ENCODE assay signal across 1 fruit fly cellular context in genomic region chr3L:5152354-5152806, dm6.
TF ChIP-seq lines count a peak whose summit lies in the region.

Gene Gen, minus strand, starts transcription at chr3L:5152376.
Gene Srp54k, plus strand, starts transcription at chr3L:5152678.

TF ChIP-seq in whole organism, embryonic, 481 proteins besides CTCF, POLR2A, EP300 and RAD21 (continued from another document and continues in another):
- peak; percentile 48 for TF ChIP-seq bcd (GFP tag; optimal IDR thresholded peaks at IDR 0.05; lab: Kevin White, UChicago)
- peak; percentile 56 for TF ChIP-seq NC2β (GFP tag; optimal IDR thresholded peaks at IDR 0.05; lab: Kevin White, UChicago)
- TF ChIP-seq CG1603 (tag; optimal IDR thresholded peaks at IDR 0.05; lab: Kevin White, UChicago), result no peak
- TF ChIP-seq CG14050 (GFP tag; IDR thresholded peaks at IDR 0.05; lab: Robert Waterston, UW), result no peak
- TF ChIP-seq CG13287 (GFP tag; IDR thresholded peaks at IDR 0.05; lab: Robert Waterston, UW; ENCODE audit: partially characterized antibody), result peak; percentile 44; the same call in 1 of the 2 replicates
- no peak for TF ChIP-seq ro (GFP tag; IDR thresholded peaks at IDR 0.05; lab: Robert Waterston, UW)
- no peak for TF ChIP-seq CG3995 (GFP tag; optimal IDR thresholded peaks at IDR 0.05; lab: Kevin White, UChicago)
- peak; percentile 12 for TF ChIP-seq Nf-YC (tag; optimal IDR thresholded peaks at IDR 0.05; lab: Kevin White, UChicago)
- TF ChIP-seq Bdp1 (GFP tag; optimal IDR thresholded peaks at IDR 0.05; lab: Kevin White, UChicago), result no peak
- no peak for TF ChIP-seq gcm (GFP tag; optimal IDR thresholded peaks at IDR 0.05; lab: Kevin White, UChicago)
- peak; percentile 79 for TF ChIP-seq ssp (GFP tag; IDR thresholded peaks at IDR 0.05; lab: Robert Waterston, UW)
- peak; percentile 46 for TF ChIP-seq B-H2 (GFP tag; optimal IDR thresholded peaks at IDR 0.05; lab: Kevin White, UChicago)
- no peak for TF ChIP-seq CG10321 (GFP tag; IDR thresholded peaks at IDR 0.05; lab: Robert Waterston, UW)
- TF ChIP-seq tll (GFP tag; optimal IDR thresholded peaks at IDR 0.05; lab: Kevin White, UChicago), result peak in 1 of 2 experiments; percentile 42
- peak; percentile 77 for TF ChIP-seq da (GFP tag; optimal IDR thresholded peaks at IDR 0.05; lab: Kevin White, UChicago)
- peak; percentile 60 for TF ChIP-seq CG9932 (GFP tag; IDR thresholded peaks at IDR 0.05; lab: Robert Waterston, UW)
- no peak for TF ChIP-seq tx (GFP tag; optimal IDR thresholded peaks at IDR 0.05; lab: Kevin White, UChicago)
- peak; percentile 74 for TF ChIP-seq nmo (GFP tag; optimal IDR thresholded peaks at IDR 0.05; lab: Kevin White, UChicago)
- TF ChIP-seq vvl (GFP tag; IDR thresholded peaks at IDR 0.05; lab: Robert Waterston, UW), result peak; percentile 31; the same call in 1 of the 2 replicates
- TF ChIP-seq disco-r (GFP tag; optimal IDR thresholded peaks at IDR 0.05; lab: Kevin White, UChicago), result no peak
- peak; percentile 21 for TF ChIP-seq HLHmδ (GFP tag; optimal IDR thresholded peaks at IDR 0.05; lab: Kevin White, UChicago)
- peak; percentile 45 to 46 for TF ChIP-seq dpn (GFP tag; optimal IDR thresholded peaks at IDR 0.05; lab: Kevin White, UChicago)
- TF ChIP-seq CG10959 (GFP tag; IDR thresholded peaks at IDR 0.05; lab: Robert Waterston, UW), result no peak
- TF ChIP-seq Dref (GFP tag; IDR thresholded peaks at IDR 0.05; lab: Robert Waterston, UW), result peak; percentile 85
- peak; percentile 34; the same call in 1 of the 2 replicates for TF ChIP-seq onecut (GFP tag; IDR thresholded peaks at IDR 0.05; lab: Robert Waterston, UW)
- TF ChIP-seq fd96Cb (tag; optimal IDR thresholded peaks at IDR 0.05; lab: Kevin White, UChicago), result no peak
- TF ChIP-seq CG16813 (GFP tag; IDR thresholded peaks at IDR 0.05; lab: Robert Waterston, UW; ENCODE audit: partially characterized antibody), result 0 out of 3 replicates have a peak, but pooled peaks have one; percentile 25
- TF ChIP-seq Mad (GFP tag; optimal IDR thresholded peaks at IDR 0.05; lab: Kevin White, UChicago), result peak; percentile 52
- TF ChIP-seq phol (tag; optimal IDR thresholded peaks at IDR 0.05; lab: Kevin White, UChicago), result peak; percentile 41
- no peak for TF ChIP-seq CG9797 (GFP tag; optimal IDR thresholded peaks at IDR 0.05; lab: Kevin White, UChicago)
- no peak for TF ChIP-seq bowl (GFP tag; IDR thresholded peaks at IDR 0.05; lab: Robert Waterston, UW)
- peak; percentile 25 for TF ChIP-seq Mes4 (GFP tag; optimal IDR thresholded peaks at IDR 0.05; lab: Kevin White, UChicago)
- no peak for TF ChIP-seq twi (tag; optimal IDR thresholded peaks at IDR 0.05; lab: Kevin White, UChicago)
- TF ChIP-seq CG34422 (GFP tag; IDR thresholded peaks at IDR 0.05; lab: Robert Waterston, UW), result peak; percentile 64; the same call in 2 of the 3 replicates
- TF ChIP-seq CG14441 (GFP tag; IDR thresholded peaks at IDR 0.05; lab: Robert Waterston, UW), result no peak
- no peak for TF ChIP-seq HHEX (GFP tag; optimal IDR thresholded peaks at IDR 0.05; lab: Kevin White, UChicago)
- TF ChIP-seq CG6791 (GFP tag; IDR thresholded peaks at IDR 0.05; lab: Robert Waterston, UW; ENCODE audit: partially characterized antibody), result no peak
- no peak for TF ChIP-seq gcm2 (GFP tag; optimal IDR thresholded peaks at IDR 0.05; lab: Kevin White, UChicago)
- TF ChIP-seq vnd (GFP tag; IDR thresholded peaks at IDR 0.05; lab: Robert Waterston, UW; ENCODE audit: partially characterized antibody), result no peak
- no peak for TF ChIP-seq CG9609 (GFP tag; optimal IDR thresholded peaks at IDR 0.05; lab: Kevin White, UChicago)
- TF ChIP-seq Camta (GFP tag; optimal IDR thresholded peaks at IDR 0.05; lab: Kevin White, UChicago), result no peak
- no peak for TF ChIP-seq Dfd (GFP tag; optimal IDR thresholded peaks at IDR 0.05; lab: Kevin White, UChicago)
- peak; percentile 34 for TF ChIP-seq CG15514 (GFP tag; optimal IDR thresholded peaks at IDR 0.05; lab: Kevin White, UChicago)
- no peak for TF ChIP-seq nerfin-2 (GFP tag; IDR thresholded peaks at IDR 0.05; lab: Robert Waterston, UW; ENCODE audit: partially characterized antibody)
- peak; percentile 51 for TF ChIP-seq dm (GFP tag; optimal IDR thresholded peaks at IDR 0.05; lab: Kevin White, UChicago)
- no peak for TF ChIP-seq CG4730 (GFP tag; IDR thresholded peaks at IDR 0.05; lab: Robert Waterston, UW)
- TF ChIP-seq CG4854 (GFP tag; optimal IDR thresholded peaks at IDR 0.05; lab: Kevin White, UChicago), result no peak
- TF ChIP-seq CG18476 (GFP tag; optimal IDR thresholded peaks at IDR 0.05; lab: Kevin White, UChicago), result no peak
- TF ChIP-seq Fer1 (GFP tag; optimal IDR thresholded peaks at IDR 0.05; lab: Kevin White, UChicago), result no peak
- TF ChIP-seq wor (GFP tag; IDR thresholded peaks at IDR 0.05; lab: Robert Waterston, UW), result no peak
- peak; percentile 48; the same call in 2 of the 4 replicates for TF ChIP-seq Dll (GFP tag; IDR thresholded peaks at IDR 0.05; lab: Robert Waterston, UW; ENCODE audit: partially characterized antibody)
- no peak for TF ChIP-seq CG8924 (tag; optimal IDR thresholded peaks at IDR 0.05; lab: Kevin White, UChicago)
- TF ChIP-seq CG6813 (GFP tag; optimal IDR thresholded peaks at IDR 0.05; lab: Kevin White, UChicago), result no peak
- peak; percentile 58 for TF ChIP-seq Hmr (GFP tag; optimal IDR thresholded peaks at IDR 0.05; lab: Kevin White, UChicago)
- no peak for TF ChIP-seq Blimp-1 (GFP tag; optimal IDR thresholded peaks at IDR 0.05; lab: Kevin White, UChicago)
- TF ChIP-seq Ssrp (tag; optimal IDR thresholded peaks at IDR 0.05; lab: Kevin White, UChicago), result peak; percentile 2
- peak; percentile 41 for TF ChIP-seq CG9727 (GFP tag; optimal IDR thresholded peaks at IDR 0.05; lab: Kevin White, UChicago)
- TF ChIP-seq zfh2 (GFP tag; optimal IDR thresholded peaks at IDR 0.05; lab: Kevin White, UChicago), result peak; percentile 40
- TF ChIP-seq CG8944 (GFP tag; optimal IDR thresholded peaks at IDR 0.05; lab: Kevin White, UChicago), result no peak
- TF ChIP-seq Aef1 (GFP tag; IDR thresholded peaks at IDR 0.05; lab: Robert Waterston, UW), result peak; percentile 22; the same call in 1 of the 3 replicates
- TF ChIP-seq CG2116 (GFP tag; optimal IDR thresholded peaks at IDR 0.05; lab: Kevin White, UChicago), result peak; percentile 35
- no peak for TF ChIP-seq lab (GFP tag; optimal IDR thresholded peaks at IDR 0.05; lab: Kevin White, UChicago)
- no peak for TF ChIP-seq CG17186 (GFP tag; optimal IDR thresholded peaks at IDR 0.05; lab: Kevin White, UChicago)
- TF ChIP-seq pros (GFP tag; optimal IDR thresholded peaks at IDR 0.05; lab: Kevin White, UChicago), result no peak
- TF ChIP-seq crol (GFP tag; IDR thresholded peaks at IDR 0.05; lab: Robert Waterston, UW), result no peak
- peak; percentile 62 for TF ChIP-seq Opbp (GFP tag; IDR thresholded peaks at IDR 0.05; lab: Robert Waterston, UW; ENCODE audit: partially characterized antibody)
- no peak for TF ChIP-seq CG11504 (tag; optimal IDR thresholded peaks at IDR 0.05; lab: Kevin White, UChicago)
- TF ChIP-seq Sry-δ (GFP tag; optimal IDR thresholded peaks at IDR 0.05; lab: Kevin White, UChicago), result peak; percentile 41
- no peak for TF ChIP-seq CG8359 (GFP tag; optimal IDR thresholded peaks at IDR 0.05; lab: Kevin White, UChicago; ENCODE audit: borderline replicate concordance)
- no peak for TF ChIP-seq D (optimal IDR thresholded peaks at IDR 0.05; lab: Kevin White, UChicago)
- TF ChIP-seq D (GFP tag; optimal IDR thresholded peaks at IDR 0.05; lab: Kevin White, UChicago), result no peak
- peak; percentile 4 for TF ChIP-seq scrt (GFP tag; optimal IDR thresholded peaks at IDR 0.05; lab: Kevin White, UChicago)
- peak; percentile 57 for TF ChIP-seq CG2120 (GFP tag; optimal IDR thresholded peaks at IDR 0.05; lab: Kevin White, UChicago)
- no peak for TF ChIP-seq fd102C (GFP tag; optimal IDR thresholded peaks at IDR 0.05; lab: Kevin White, UChicago)
- no peak for TF ChIP-seq CG10147 (GFP tag; optimal IDR thresholded peaks at IDR 0.05; lab: Kevin White, UChicago)
- TF ChIP-seq crc (GFP tag; optimal IDR thresholded peaks at IDR 0.05; lab: Kevin White, UChicago), result no peak
- TF ChIP-seq MBD-R2 (GFP tag; IDR thresholded peaks at IDR 0.05; lab: Robert Waterston, UW), result peak; percentile 94
- TF ChIP-seq CG15269 (tag; optimal IDR thresholded peaks at IDR 0.05; lab: Kevin White, UChicago), result no peak
- peak; percentile 23 for TF ChIP-seq trem (tag; optimal IDR thresholded peaks at IDR 0.05; lab: Kevin White, UChicago)
- no peak for TF ChIP-seq CG8478 (optimal IDR thresholded peaks at IDR 0.05; lab: Kevin White, UChicago)
- TF ChIP-seq CG16779 (GFP tag; IDR thresholded peaks at IDR 0.05; lab: Robert Waterston, UW), result no peak
- no peak for TF ChIP-seq CG10462 (GFP tag; optimal IDR thresholded peaks at IDR 0.05; lab: Kevin White, UChicago)
- TF ChIP-seq Ets65A (GFP tag; lab: Kevin White, UChicago), result peak; percentile 92
- no peak for TF ChIP-seq CG8765 (GFP tag; IDR thresholded peaks at IDR 0.05; lab: Robert Waterston, UW)
- TF ChIP-seq NK7.1 (GFP tag; optimal IDR thresholded peaks at IDR 0.05; lab: Kevin White, UChicago), result peak; percentile 7
- TF ChIP-seq sr (GFP tag; IDR thresholded peaks at IDR 0.05; lab: Robert Waterston, UW), result no peak
- no peak for TF ChIP-seq BtbVII (GFP tag; optimal IDR thresholded peaks at IDR 0.05; lab: Kevin White, UChicago)
- no peak for TF ChIP-seq Doc3 (GFP tag; IDR thresholded peaks at IDR 0.05; lab: Robert Waterston, UW; ENCODE audit: partially characterized antibody)
- no peak for TF ChIP-seq Six4 (GFP tag; optimal IDR thresholded peaks at IDR 0.05; lab: Kevin White, UChicago)
- peak; percentile 5 for TF ChIP-seq ind (GFP tag; optimal IDR thresholded peaks at IDR 0.05; lab: Kevin White, UChicago)
- TF ChIP-seq br (optimal IDR thresholded peaks at IDR 0.05; lab: Kevin White, UChicago), result no peak
- no peak for TF ChIP-seq Pdp1 (GFP tag; optimal IDR thresholded peaks at IDR 0.05; lab: Kevin White, UChicago)
- peak; percentile 32; the same call in 1 of the 2 replicates for TF ChIP-seq HLH3B (GFP tag; IDR thresholded peaks at IDR 0.05; lab: Robert Waterston, UW)
- peak; percentile 46 for TF ChIP-seq ara (GFP tag; IDR thresholded peaks at IDR 0.05; lab: Robert Waterston, UW)
- peak; percentile 8 for TF ChIP-seq slou (GFP tag; optimal IDR thresholded peaks at IDR 0.05; lab: Kevin White, UChicago)
- no peak for TF ChIP-seq tap (tag; optimal IDR thresholded peaks at IDR 0.05; lab: Kevin White, UChicago)
- no peak for TF ChIP-seq jumu (GFP tag; optimal IDR thresholded peaks at IDR 0.05; lab: Kevin White, UChicago)
- no peak for TF ChIP-seq Optix (GFP tag; IDR thresholded peaks at IDR 0.05; lab: Robert Waterston, UW)
- TF ChIP-seq CG3065 (GFP tag; optimal IDR thresholded peaks at IDR 0.05; lab: Kevin White, UChicago), result no peak
- peak; percentile 35; the same call in 1 of the 2 replicates for TF ChIP-seq Bgb (GFP tag; IDR thresholded peaks at IDR 0.05; lab: Robert Waterston, UW; ENCODE audit: partially characterized antibody)
- TF ChIP-seq ap (GFP tag; IDR thresholded peaks at IDR 0.05; lab: Robert Waterston, UW), result no peak
- TF ChIP-seq nau (GFP tag; optimal IDR thresholded peaks at IDR 0.05; lab: Kevin White, UChicago), result no peak
- TF ChIP-seq Oli (tag; optimal IDR thresholded peaks at IDR 0.05; lab: Kevin White, UChicago), result peak; percentile 7
- TF ChIP-seq CG12391 (tag; optimal IDR thresholded peaks at IDR 0.05; lab: Kevin White, UChicago), result peak; percentile 70
- no peak for TF ChIP-seq grn (GFP tag; optimal IDR thresholded peaks at IDR 0.05; lab: Kevin White, UChicago)
- no peak for TF ChIP-seq trh (GFP tag; optimal IDR thresholded peaks at IDR 0.05; lab: Kevin White, UChicago)
- peak; percentile 24 for TF ChIP-seq CG13424 (tag; optimal IDR thresholded peaks at IDR 0.05; lab: Kevin White, UChicago)
- TF ChIP-seq Nf-YB (GFP tag; optimal IDR thresholded peaks at IDR 0.05; lab: Kevin White, UChicago), result no peak
- no peak for TF ChIP-seq gem (tag; optimal IDR thresholded peaks at IDR 0.05; lab: Kevin White, UChicago)
- no peak for TF ChIP-seq CG7839 (tag; optimal IDR thresholded peaks at IDR 0.05; lab: Kevin White, UChicago)
- peak; percentile 13; the same call in 1 of the 2 replicates for TF ChIP-seq Ada2b (GFP tag; IDR thresholded peaks at IDR 0.05; lab: Robert Waterston, UW)
- TF ChIP-seq Fer3 (tag; optimal IDR thresholded peaks at IDR 0.05; lab: Kevin White, UChicago), result peak; percentile 6
- TF ChIP-seq CG17802 (tag; optimal IDR thresholded peaks at IDR 0.05; lab: Kevin White, UChicago), result no peak
- TF ChIP-seq otp (GFP tag; IDR thresholded peaks at IDR 0.05; lab: Robert Waterston, UW), result no peak
- TF ChIP-seq pita (GFP tag; optimal IDR thresholded peaks at IDR 0.05; lab: Kevin White, UChicago), result no peak
- TF ChIP-seq Hr51 (GFP tag; optimal IDR thresholded peaks at IDR 0.05; lab: Kevin White, UChicago), result no peak
- TF ChIP-seq shn (GFP tag; optimal IDR thresholded peaks at IDR 0.05; lab: Kevin White, UChicago), result no peak
- TF ChIP-seq unc-4 (GFP tag; IDR thresholded peaks at IDR 0.05; lab: Robert Waterston, UW; ENCODE audit: partially characterized antibody), result no peak
- TF ChIP-seq oc (tag; optimal IDR thresholded peaks at IDR 0.05; lab: Kevin White, UChicago), result no peak
- TF ChIP-seq Nf-YA (GFP tag; IDR thresholded peaks at IDR 0.05; lab: Robert Waterston, UW), result no peak
- TF ChIP-seq wek (GFP tag; optimal IDR thresholded peaks at IDR 0.05; lab: Kevin White, UChicago), result no peak
- no peak for TF ChIP-seq gsb (GFP tag; IDR thresholded peaks at IDR 0.05; lab: Robert Waterston, UW)
- TF ChIP-seq slbo (GFP tag; IDR thresholded peaks at IDR 0.05; lab: Robert Waterston, UW), result peak; percentile 63
- TF ChIP-seq her (GFP tag; optimal IDR thresholded peaks at IDR 0.05; lab: Kevin White, UChicago), result no peak
- no peak for TF ChIP-seq CG10431 (GFP tag; optimal IDR thresholded peaks at IDR 0.05; lab: Kevin White, UChicago)
- TF ChIP-seq CG5180 (GFP tag; optimal IDR thresholded peaks at IDR 0.05; lab: Kevin White, UChicago), result no peak
- peak; percentile 95 for TF ChIP-seq MESR4 (GFP tag; optimal IDR thresholded peaks at IDR 0.05; lab: Kevin White, UChicago)
- TF ChIP-seq CG11696 (GFP tag; IDR thresholded peaks at IDR 0.05; lab: Robert Waterston, UW), result no peak
- peak in 1 of 2 experiments; percentile 80 for TF ChIP-seq crp (GFP tag; optimal IDR thresholded peaks at IDR 0.05; lab: Kevin White, UChicago)
- no peak for TF ChIP-seq CG11560 (tag; IDR thresholded peaks at IDR 0.05; lab: Robert Waterston, UW)
- no peak for TF ChIP-seq dati (GFP tag; IDR thresholded peaks at IDR 0.05; lab: Robert Waterston, UW)
- TF ChIP-seq tio (GFP tag; optimal IDR thresholded peaks at IDR 0.05; lab: Kevin White, UChicago), result no peak
- no peak for TF ChIP-seq schlank (tag; optimal IDR thresholded peaks at IDR 0.05; lab: Kevin White, UChicago)
- no peak for TF ChIP-seq Eip74EF (GFP tag; optimal IDR thresholded peaks at IDR 0.05; lab: Kevin White, UChicago)
- TF ChIP-seq CG11695 (GFP tag; IDR thresholded peaks at IDR 0.05; lab: Robert Waterston, UW), result no peak
